Fruit fly (Drosophila melanogaster): ENCODE measurements around the gene CG34247.

DNA sequence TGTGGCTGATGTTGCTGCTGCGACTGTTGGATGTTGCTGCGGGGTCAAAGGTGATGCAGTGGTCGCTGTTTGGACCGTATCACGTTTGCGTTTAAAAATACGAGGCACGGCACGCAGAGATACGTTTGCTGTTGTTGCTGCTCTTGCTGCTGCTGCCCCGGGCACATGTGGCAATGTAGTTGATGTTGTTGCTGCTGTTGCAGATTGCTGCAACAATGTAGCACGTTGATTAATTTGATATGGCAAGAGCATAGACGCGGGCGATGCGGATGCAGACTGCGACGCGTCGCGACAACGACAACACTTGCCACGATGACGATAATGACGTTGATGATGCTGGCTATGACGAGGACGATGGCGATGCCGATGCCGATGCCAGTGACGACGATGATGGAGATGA, 48.2 kb downstream of the CG34247 start:
- TF ChIP-seq CTCF (optimal IDR thresholded peaks at IDR 0.05) (no peak), CG8478 (optimal IDR thresholded peaks at IDR 0.05) (no peak)

Data from S2 (cell line).